Fruit fly (Drosophila melanogaster): ENCODE results near the gene CG10561.

Gene CG10561

DNA sequence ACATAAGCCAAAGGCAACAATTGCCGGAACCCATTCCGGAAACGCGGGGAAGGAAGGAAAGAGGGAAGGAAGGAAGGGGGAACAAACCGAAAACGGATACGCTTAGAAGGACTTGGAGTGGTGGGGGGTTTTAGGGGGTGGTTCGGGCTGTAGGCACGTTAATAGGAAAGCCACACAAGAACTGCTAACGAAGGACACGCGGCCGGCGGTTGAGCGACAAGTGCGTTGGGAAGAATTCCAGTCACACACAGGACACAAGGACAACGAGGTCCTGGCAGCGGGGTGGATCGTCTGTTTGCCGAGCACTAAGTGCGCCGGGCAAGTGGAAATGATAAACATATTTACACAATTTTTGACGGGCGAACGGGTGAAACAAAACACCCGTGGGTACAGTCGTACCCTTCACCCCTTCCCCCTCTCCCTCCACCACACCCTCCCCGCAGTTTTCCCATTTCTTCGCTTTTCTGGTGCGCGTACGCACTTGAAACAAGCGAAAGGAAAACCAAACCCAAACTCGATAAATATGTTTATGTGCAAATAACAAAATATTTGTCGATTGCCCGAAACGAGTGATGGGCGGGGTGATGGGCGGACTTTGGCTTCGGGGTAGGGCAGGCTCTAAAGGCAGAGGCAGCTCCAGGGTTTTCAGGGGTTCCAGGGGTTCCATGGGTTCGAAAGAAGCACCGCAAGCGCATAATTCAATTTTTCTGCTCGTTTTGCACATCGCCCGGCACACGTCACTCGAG, 10.9 kb upstream of the CG10561 start:
- TF ChIP-seq CG17801 (GFP tag; optimal IDR thresholded peaks at IDR 0.05; ENCODE audit: partially characterized antibody), result no peak

DNA sequence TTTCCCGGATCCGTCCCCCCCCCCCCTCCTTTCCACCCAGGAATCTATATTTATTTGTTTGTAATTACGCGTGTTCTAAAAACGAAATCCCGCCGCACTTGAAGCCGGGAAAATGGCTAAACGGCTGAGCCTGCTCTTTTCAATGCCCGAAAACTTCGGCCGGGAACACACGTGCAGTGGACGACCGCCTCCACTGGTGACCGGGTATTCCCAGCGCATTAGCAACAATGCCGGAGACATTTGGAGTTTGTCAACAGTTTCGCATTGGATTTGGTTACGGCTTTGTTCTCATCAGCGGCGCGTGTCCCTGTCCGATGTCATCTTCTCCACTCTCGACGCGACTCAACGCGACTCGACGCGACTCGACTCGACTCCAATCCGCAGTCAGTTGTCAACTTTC, 9.8 kb upstream of the CG10561 start:
- no peak for TF ChIP-seq CG17801 (GFP tag; optimal IDR thresholded peaks at IDR 0.05; ENCODE audit: partially characterized antibody)

DNA sequence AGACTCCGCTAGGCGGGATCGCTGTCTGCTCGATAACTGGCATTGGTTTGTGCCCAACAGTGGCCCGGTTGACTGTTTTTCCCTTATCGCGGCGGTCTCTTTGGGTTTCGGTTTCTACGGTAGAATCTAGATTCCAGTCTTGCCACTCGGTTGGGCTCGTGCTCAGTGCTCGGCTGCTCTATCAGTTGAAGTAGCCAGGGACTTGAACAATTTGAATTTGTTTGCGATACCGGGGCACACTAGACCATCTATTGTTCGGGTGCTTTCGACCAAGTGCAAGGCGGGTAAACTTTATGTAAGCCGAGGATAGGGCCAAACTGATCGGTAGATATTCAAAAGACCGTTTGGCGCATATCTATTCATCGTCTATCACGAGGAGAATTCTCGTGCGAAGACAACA, 8.0 kb upstream of the CG10561 start:
- TF ChIP-seq CG17801 (GFP tag; optimal IDR thresholded peaks at IDR 0.05; ENCODE audit: partially characterized antibody), result no peak

DNA sequence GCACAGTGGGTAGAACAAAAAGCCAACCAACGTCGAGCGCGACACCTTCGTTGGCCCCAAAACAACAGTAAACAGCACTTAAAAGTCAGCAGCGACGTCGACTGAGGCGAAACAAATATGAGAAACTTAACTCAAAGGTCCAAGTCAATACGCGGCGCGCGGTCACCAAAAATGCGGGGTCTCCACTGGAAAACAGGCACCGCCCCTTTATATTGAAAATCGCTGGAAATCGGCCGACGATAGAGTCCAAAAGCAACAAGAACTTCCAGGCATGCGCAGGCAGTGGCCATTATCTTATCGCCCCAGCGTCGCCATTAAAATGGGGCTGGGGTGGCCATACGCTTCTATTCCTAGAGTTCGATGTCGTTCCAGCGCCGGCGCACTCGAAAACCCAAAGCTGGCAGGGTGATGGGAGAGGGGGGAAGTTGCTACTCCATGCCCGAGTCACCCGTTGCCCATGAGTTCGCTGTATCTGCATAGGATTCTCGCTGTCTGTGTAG, 5.8 kb upstream of the CG10561 start, which contains the start of gene Lim3:
Lim3 (minus strand) TSS at position 51 of the 500 bp plus-strand sequence.
- no peak for TF ChIP-seq CG17801 (GFP tag; optimal IDR thresholded peaks at IDR 0.05; ENCODE audit: partially characterized antibody)

DNA sequence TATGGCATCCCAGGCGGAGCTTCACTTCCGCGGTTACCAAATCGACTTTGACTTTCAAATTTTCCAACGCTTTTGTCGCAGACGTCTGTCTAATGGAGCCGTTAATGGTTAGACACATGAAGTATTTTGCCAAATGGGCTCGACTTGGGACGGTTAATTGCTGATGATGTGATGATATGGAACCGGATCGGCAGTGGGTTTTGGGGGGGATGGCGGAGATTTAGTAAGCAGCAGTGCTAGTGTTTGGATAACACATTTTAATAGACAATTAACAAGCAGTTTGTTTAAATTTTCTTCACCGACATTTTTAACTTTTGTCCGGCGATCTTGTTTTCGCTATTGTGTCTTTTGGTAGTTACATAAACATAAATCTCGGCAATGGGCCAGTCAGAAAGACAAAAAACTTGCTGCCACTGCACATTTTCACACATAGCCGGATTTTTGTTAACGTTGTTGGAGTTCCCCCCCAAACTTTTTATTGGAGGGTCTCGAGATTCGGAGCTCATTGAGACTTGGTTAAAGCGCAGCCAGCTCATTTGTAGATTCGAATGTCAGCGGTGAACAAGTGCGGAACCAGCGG, 4.5 kb upstream of the CG10561 start, which contains the start of gene amd:
amd (plus strand) TSS at position 530 of the 580 bp plus-strand sequence.
- TF ChIP-seq CG17801 (GFP tag; optimal IDR thresholded peaks at IDR 0.05; ENCODE audit: partially characterized antibody), result no peak

DNA sequence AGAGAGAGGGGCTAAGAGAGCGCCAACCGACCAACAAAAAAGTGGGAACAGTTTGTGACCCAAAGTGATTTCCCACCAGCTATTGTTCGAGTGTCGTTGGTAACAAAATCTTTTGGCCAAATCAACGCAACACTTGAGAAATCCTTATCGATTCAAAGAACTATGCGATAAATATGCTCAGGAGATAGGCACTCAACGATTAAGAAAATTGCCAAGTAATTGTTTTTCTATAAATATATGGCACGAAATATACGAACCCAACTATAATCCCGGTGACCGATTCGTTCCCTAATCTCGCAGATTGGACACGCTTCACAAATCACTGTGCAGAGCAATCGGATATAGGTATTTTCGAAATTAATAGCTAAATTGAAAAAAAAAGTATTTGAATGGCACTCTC, 3.1 kb upstream of the CG10561 start:
- no peak for TF ChIP-seq CG17801 (GFP tag; optimal IDR thresholded peaks at IDR 0.05; ENCODE audit: partially characterized antibody)

DNA sequence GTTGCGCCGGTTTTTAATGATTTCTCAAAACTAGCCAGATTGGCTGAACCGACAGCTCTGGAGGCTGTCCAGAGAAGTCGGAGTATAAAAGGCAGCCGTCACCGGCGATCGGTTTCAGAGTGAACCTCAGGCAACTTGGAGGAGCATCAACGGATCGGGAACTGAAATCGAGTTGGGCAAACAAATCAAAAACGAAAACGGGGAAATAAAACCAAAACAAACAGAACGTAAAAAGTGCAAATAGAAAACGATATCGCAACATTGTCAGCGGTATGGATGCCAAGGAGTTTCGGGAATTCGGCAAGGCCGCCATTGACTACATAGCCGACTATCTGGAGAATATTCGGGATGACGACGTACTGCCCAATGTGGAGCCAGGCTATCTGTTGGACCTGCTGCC, 2.5 kb upstream of the CG10561 start:
- TF ChIP-seq CG17801 (GFP tag; optimal IDR thresholded peaks at IDR 0.05; ENCODE audit: partially characterized antibody), result no peak

DNA sequence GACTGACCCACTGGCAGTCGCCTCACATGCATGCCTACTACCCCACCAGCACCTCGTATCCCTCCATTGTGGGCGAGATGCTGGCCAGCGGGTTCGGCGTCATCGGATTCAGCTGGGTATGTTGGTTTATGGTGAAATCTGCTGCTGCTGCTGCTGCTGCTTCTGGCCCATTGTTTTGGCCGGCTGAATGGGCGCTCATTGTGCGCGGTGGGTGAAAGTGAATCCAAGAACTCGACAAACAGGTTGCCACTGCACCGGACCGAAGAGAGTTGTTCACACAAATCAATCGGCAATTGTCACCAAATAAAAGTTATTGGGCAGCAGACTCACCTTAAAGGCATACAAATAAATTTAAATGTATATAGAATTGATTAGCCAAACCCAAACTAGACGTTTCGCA, 2.0 kb upstream of the CG10561 start:
- TF ChIP-seq CG17801 (GFP tag; optimal IDR thresholded peaks at IDR 0.05; ENCODE audit: partially characterized antibody), result no peak

DNA sequence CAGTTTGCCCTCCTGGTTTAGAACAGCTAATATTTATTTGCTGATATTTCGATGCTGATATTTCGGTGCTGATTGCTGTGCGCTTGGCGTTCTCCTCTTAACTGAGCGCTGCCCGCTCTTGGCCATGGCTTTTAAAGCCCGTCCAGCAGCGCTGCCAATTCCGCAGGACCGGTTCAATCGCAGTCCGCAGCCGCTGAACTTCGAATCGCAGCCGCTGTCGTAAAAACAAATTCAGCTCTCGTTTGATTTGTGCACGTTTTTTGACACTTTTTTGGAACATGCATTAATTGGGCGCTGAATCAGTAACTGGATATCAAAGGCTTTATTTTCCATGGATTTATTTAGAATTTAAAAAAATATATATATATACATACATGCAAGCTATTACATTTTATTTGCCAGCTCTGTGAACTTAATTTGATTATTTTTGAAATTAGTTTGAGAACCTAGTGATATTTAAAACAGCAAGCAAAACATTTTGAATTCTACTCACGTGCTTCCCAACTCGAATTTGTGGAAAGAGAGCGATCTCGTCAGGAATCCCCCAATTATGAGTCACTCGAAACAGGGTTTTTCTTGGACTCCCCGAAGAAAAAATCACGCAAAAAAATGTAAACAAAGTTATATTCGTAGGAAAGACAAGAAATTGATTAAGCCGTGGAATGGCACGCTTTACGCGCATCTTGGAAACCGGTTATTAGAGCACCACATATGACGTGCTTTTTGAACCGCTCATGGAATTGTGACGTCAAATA, 6.2 kb downstream of the CG10561 start, which contains the start of gene Ddc:
Ddc (minus strand) TSS at position 111 of the 755 bp plus-strand sequence.
- no peak for TF ChIP-seq CG17801 (GFP tag; optimal IDR thresholded peaks at IDR 0.05; ENCODE audit: partially characterized antibody)

DNA sequence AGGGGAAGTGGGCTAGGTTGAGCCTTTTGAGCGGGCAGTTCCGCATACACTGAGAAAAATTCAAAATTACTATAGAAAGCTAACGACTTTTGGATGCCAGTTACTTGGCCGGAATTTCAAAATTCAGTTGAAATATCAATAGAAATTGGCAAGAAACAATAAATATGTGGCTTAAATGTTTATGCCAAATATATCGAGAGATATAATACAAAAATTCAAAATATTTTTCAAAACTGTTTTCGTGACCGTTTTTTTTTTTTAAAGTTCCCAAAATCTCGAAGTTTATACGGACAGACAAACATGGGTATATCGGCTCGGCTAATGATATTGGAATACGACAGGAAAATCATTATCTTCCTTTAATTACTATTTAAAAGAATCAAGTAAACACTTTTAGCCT, 6.8 kb downstream of the CG10561 start:
- no peak for TF ChIP-seq CG17801 (GFP tag; optimal IDR thresholded peaks at IDR 0.05; ENCODE audit: partially characterized antibody)

DNA sequence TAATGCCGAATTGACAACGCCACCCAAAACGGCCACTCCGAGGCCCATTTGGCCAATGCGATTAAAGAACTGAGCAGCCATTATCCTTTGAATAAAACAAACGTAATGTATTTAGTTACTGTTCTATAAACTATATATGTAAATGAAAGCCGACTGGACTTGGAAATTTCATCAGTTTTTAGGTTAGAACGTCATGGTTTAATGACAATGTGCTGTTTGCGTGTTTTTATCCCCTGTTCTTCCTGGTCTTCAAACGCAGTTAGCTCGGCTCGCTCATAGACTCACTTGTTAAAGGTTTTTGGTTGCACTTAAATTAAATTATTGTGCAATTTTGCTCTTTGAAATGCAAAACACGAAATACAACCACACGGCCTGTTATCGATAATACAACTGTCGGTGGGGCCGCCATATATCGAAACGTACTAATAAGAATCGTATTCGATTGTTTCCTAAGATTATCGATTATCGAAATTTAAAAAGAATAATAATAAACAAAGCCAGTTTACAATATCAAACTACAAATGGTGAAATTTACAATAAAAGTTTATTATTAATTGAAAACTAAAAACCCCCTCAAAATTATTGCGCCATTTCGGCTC, 9.4 kb downstream of the CG10561 start, which contains the start of gene Phb1:
Phb1 (minus strand) TSS at position 398 of the 599 bp plus-strand sequence.
- TF ChIP-seq CG17801 (GFP tag; optimal IDR thresholded peaks at IDR 0.05; ENCODE audit: partially characterized antibody), result no peak

DNA sequence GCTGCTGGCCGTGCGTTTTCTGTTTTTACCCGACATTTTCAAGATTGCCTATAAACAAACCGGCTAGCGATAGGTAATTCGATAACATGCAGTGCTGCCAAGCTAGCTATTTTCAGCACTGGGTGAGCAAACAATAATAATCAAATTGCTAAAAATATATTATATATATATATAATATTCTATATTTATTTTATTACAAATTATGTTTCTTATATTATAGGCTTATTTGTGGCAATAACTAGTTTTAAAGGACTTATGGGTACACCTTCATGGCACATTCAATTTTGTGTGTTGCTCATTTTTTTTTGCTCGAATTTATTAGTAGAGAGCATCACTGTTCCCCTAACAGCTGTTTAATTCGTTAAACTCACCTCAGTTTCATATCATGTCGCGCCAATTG, 12.7 kb downstream of the CG10561 start:
- peak; percentile 62 for TF ChIP-seq CG17801 (GFP tag; optimal IDR thresholded peaks at IDR 0.05; ENCODE audit: partially characterized antibody)

DNA sequence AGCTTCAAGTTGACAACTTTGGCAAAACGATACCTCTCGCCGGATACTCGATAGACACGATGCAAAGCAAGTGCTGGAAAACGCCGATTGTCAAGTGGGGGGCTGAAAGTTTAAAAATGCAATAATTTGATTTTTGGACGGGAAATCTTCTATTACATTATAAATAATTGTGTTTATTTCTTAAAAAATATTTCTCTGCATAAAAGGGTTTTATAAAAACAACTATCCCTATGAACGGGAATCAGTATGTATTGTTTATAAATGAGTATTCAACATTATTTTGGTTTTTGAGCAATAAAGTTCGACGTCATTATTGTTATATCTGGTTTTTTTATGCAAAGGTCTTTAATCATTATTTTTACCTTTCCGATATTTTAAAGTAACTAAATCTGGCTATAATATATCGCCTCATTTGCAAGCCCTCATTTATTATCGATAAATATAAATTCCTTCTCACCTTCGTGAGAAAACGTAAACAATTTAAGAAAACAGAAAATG, 17.8 kb downstream of the CG10561 start, which contains the start of the genes AsnRS and DCTN6-p27:
AsnRS (minus strand) TSS at position 50 of the 498 bp plus-strand sequence.
DCTN6-p27 (plus strand) TSS at position 419 of the 498 bp plus-strand sequence.
- TF ChIP-seq CG17801 (GFP tag; optimal IDR thresholded peaks at IDR 0.05; ENCODE audit: partially characterized antibody), result peak; percentile 40

DNA sequence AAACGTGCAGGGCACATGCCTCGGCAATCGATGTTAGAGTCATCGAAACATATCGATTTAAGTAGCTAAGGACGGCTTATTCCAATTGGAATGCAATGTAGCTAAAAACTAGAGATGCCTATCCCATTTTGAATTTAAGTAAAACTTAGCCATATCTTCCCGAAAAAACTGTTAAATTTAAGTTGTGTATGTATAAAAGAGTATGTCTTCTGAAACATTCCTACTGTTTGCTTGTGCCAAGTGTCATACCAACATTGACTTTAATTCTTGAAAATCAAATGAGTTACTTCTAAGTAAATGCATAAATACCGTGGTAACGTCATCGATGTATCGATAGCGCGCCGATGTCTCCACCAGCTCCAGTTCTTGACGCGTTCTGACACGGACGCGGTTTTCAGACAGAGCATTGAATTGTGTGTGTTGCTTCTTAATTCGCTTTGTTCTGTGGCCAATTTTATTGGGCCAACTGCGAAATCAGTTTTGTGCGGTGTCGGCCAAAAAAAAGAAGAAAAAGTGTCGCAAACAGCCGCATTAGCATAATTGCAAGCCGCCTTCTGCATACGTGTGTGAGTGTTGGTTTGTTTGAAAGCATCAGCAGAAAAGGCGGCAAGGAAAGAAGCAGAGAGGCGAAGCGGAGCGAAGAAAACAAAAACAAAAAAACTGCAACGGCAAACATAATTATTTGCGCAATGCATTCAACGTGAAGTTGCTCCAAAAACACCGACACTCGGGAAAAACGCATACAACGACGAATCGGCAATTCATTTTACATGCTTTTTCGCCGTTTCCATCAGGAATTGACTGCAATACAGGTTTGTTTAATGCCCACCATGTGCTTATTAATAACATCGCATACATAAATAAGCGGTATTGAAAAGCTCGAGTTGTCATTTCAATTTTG, 19.5 kb downstream of the CG10561 start, which contains the start of gene brat:
brat (plus strand) TSS at position 352 of the 901 bp plus-strand sequence.
- peak; percentile 33 for TF ChIP-seq CG17801 (GFP tag; optimal IDR thresholded peaks at IDR 0.05; ENCODE audit: partially characterized antibody)
